Worm (Caenorhabditis elegans) whole organism, early embryonic: Measurements from ENCODE around the gene Y68A4B.3.

Source experiments
- B0310.2 ChIP-seq: sonication (generic microtip); optimal IDR thresholded peaks from 2 replicates; lab custom pipeline; 2016; ENCODE audit warnings: mild to moderate bottlenecking, missing genetic modification characterization, missing compliant biosample characterization
- F13C5.2 ChIP-seq: sonication (generic microtip); optimal IDR thresholded peaks from 2 replicates; lab custom pipeline; 2017; ENCODE audit warnings: mild to moderate bottlenecking, missing genetic modification characterization, inconsistent platforms, missing compliant biosample characterization
- aly-1 ChIP-seq: sonication (generic microtip); optimal IDR thresholded peaks from 2 replicates; lab custom pipeline; 2016; ENCODE audit warnings: missing genetic modification characterization, missing compliant biosample characterization
- ama-1 ChIP-seq: fragments of 150-350 bp; optimal IDR thresholded peaks from 2 replicates; lab custom pipeline; 2014
- ceh-13 ChIP-seq: fragments of 200-800 bp; sonication (Bioruptor generic); optimal IDR thresholded peaks from 2 replicates; lab custom pipeline; 2018; ENCODE audit warnings: mild to moderate bottlenecking, missing genetic modification characterization, missing compliant biosample characterization
- ceh-36 ChIP-seq: sonication (generic microtip); optimal IDR thresholded peaks from 2 replicates; lab custom pipeline; 2016; ENCODE audit warnings: missing genetic modification characterization, inconsistent platforms, missing compliant biosample characterization
- ets-7 ChIP-seq: sonication (generic microtip); optimal IDR thresholded peaks from 2 replicates; lab custom pipeline; 2016; ENCODE audit warnings: missing genotype, missing genetic modification characterization, missing compliant biosample characterization
- flt-1 ChIP-seq: fragments of 200-800 bp; sonication (Bioruptor generic); IDR thresholded peaks from 2 replicates; pipeline ENCODE4 v1.3.6; 2022; ENCODE audit warnings: missing genetic modification characterization, missing compliant biosample characterization
- hmbx-1 ChIP-seq: sonication (generic microtip); optimal IDR thresholded peaks from 2 replicates; lab custom pipeline; 2016; ENCODE audit warnings: mild to moderate bottlenecking, missing genetic modification characterization, missing compliant biosample characterization
- hmg-4 ChIP-seq: fragments of 200-800 bp; sonication (Bioruptor generic); optimal IDR thresholded peaks from 2 replicates; lab custom pipeline; 2018; ENCODE audit warnings: mild to moderate bottlenecking, missing genetic modification characterization, missing compliant biosample characterization
- hnd-1 ChIP-seq: sonication (generic microtip); optimal IDR thresholded peaks from 2 replicates; lab custom pipeline; 2016; ENCODE audit warnings: missing genetic modification characterization, missing compliant biosample characterization
- pes-1 ChIP-seq: fragments of 200-800 bp; sonication (Bioruptor generic); IDR thresholded peaks from 2 replicates; pipeline ENCODE4 v1.3.6; 2022; ENCODE audit warnings: missing genetic modification reagents, missing genetic modification characterization, missing compliant biosample characterization
- scrt-1 ChIP-seq: fragments of 200-800 bp; sonication (Bioruptor generic); IDR thresholded peaks from 2 replicates; pipeline ENCODE4 v1.3.6; 2022; ENCODE audit warnings: missing genetic modification characterization, missing compliant biosample characterization
- sea-1 ChIP-seq: fragments of 200-800 bp; sonication (Bioruptor generic); conservative IDR thresholded peaks from 2 replicates; pipeline ENCODE4 v1.3.6; 2022; ENCODE audit warnings: missing genetic modification characterization, missing compliant biosample characterization
- tbx-11 ChIP-seq: fragments of 200-800 bp; sonication (Bioruptor generic); IDR thresholded peaks from 2 replicates; pipeline ENCODE4 v1.3.6; 2022; ENCODE audit warnings: missing genetic modification characterization, missing compliant biosample characterization
- tbx-37 ChIP-seq: fragments of 200-800 bp; sonication (Bioruptor generic); conservative IDR thresholded peaks from 2 replicates; pipeline ENCODE4 v1.3.6; 2022; ENCODE audit warnings: missing genetic modification reagents, missing genetic modification characterization, missing compliant biosample characterization
- tra-4 ChIP-seq: sonication (generic microtip); optimal IDR thresholded peaks from 2 replicates; lab custom pipeline; 2017; ENCODE audit warnings: missing genetic modification characterization, missing compliant biosample characterization

Gene Y68A4B.3

ce11 chrV:17243016-17243415 is 564 bp upstream of the Y68A4B.3 start:
- TF ChIP-seq sea-1 (GFP tag; lab: Robert Waterston, UW) (no peak), ceh-13 (GFP tag; lab: Kevin White, UChicago) (no peak), B0310.2 (no peak), pes-1 (GFP tag; lab: Robert Waterston, UW) (no peak), ets-7 (tag; lab: Kevin White, UChicago) (no peak), aly-1 (tag; lab: Kevin White, UChicago) (no peak), hmbx-1 (no peak), tbx-37 (no peak), tra-4 (tag; lab: Kevin White, UChicago) (no peak), flt-1 (GFP tag; lab: Robert Waterston, UW) (no peak), tbx-11 (GFP tag; lab: Robert Waterston, UW) (no peak), hnd-1 (tag; lab: Kevin White, UChicago) (no peak)

DNA sequence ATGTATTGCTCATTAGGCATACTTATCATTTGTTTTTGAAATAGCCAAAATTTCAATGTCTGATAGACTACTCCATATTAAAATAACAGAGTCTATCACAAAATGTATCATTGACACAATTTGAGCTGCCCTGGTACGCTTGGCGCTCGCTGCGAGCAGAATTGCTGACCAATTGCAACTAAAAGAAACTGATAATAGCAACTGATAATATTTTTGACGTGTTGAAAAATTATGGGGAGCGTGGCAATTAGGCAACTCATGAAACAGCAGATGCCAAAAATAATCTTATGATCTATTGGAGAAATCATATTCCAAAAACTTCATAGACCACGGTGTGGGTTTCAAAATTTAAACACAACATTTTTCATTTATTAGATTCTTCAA is 1.2 kb downstream of the Y68A4B.3 start:
- TF ChIP-seq aly-1 (tag; lab: Kevin White, UChicago), result no peak
- TF ChIP-seq scrt-1 (GFP tag; lab: Robert Waterston, UW), result no peak
- TF ChIP-seq flt-1 (GFP tag; lab: Robert Waterston, UW), result no peak
- no peak for TF ChIP-seq ets-7 (tag; lab: Kevin White, UChicago)
- TF ChIP-seq B0310.2, result no peak
- TF ChIP-seq pes-1 (GFP tag; lab: Robert Waterston, UW), result no peak

DNA sequence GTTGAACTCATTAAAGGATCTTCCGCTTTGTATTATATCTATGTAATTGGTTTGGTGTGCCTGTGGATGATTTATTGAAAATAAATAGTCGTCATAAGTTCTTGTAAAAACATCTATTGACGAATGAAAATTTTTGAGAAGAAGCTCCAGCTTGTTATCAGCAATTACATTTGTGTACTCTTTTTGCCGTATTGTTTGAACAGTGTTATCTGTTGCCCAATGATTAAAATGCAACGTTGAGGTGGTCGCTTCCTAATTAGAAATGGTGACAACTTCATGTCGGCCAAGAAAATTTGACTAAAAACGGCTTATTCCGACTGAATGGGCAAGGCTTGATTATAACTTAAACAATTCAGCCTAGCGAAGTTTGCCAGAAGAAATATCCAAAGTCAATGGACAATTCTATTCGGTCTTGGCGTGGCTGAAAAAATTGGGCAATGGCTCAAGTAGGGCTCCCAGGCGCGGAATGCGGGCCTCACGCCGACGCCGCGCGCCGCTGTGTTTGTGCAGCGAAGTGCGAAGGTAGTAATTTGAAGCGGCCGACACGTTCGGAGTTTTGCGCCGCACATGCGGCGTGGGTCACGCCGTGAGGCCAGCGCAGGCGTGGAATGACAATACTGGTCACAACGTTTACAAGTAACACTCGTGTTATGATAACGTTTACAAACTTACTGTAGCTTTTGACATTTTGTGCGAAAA is 1.7 kb downstream of the Y68A4B.3 start:
- TF ChIP-seq B0310.2 (no peak), tbx-11 (GFP tag; lab: Robert Waterston, UW) (no peak), ets-7 (tag; lab: Kevin White, UChicago) (no peak), pes-1 (GFP tag; lab: Robert Waterston, UW) (no peak), scrt-1 (GFP tag; lab: Robert Waterston, UW) (no peak), hnd-1 (tag; lab: Kevin White, UChicago) (no peak), hmbx-1 (no peak), F13C5.2 (tag; lab: Kevin White, UChicago) (no peak), tra-4 (tag; lab: Kevin White, UChicago) (no peak)

ce11 chrV:17238799-17239198 is 3.7 kb downstream of the Y68A4B.3 start, which contains the start of gene T19C9.8:
T19C9.8 (plus strand) TSS chrV:17239097.
- no peak for TF ChIP-seq ets-7 (tag; lab: Kevin White, UChicago)
- no peak for TF ChIP-seq tra-4 (tag; lab: Kevin White, UChicago)
- TF ChIP-seq hmg-4, result no peak
- TF ChIP-seq aly-1 (tag; lab: Kevin White, UChicago), result no peak
- no peak for TF ChIP-seq flt-1 (GFP tag; lab: Robert Waterston, UW)
- TF ChIP-seq B0310.2, result no peak
- no peak for TF ChIP-seq scrt-1 (GFP tag; lab: Robert Waterston, UW)
- TF ChIP-seq tbx-37, result no peak
- TF ChIP-seq hmbx-1, result no peak
- no peak for TF ChIP-seq pes-1 (GFP tag; lab: Robert Waterston, UW)
- no peak for TF ChIP-seq sea-1 (GFP tag; lab: Robert Waterston, UW)

DNA sequence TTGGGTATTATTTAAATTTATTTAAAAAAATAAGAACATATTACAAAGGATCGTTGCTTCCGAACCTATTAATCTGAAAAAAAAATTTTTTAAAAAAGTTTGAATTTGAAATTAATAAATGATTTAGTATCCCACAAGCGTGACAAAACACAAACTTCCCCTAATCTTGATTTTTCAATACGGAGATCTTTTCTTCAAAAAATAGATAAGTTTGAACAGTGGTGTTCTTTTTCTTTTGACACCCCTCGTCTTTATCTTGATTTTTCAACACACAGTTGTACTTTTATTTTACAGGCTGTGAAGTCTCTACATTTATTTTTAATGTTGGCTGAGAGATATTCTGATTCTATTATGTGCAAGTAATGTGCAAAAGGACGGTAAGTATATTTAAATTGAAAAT is 6.1 kb downstream of the Y68A4B.3 start, which contains the start of gene T19C9.10:
TSS of gene T19C9.10 (plus strand) at position 248 of the 400 bp plus-strand sequence.
- TF ChIP-seq pes-1 (GFP tag; lab: Robert Waterston, UW), result no peak
- TF ChIP-seq aly-1 (tag; lab: Kevin White, UChicago), result no peak
- TF ChIP-seq B0310.2, result no peak
- no peak for TF ChIP-seq hmbx-1
- no peak for TF ChIP-seq ets-7 (tag; lab: Kevin White, UChicago)
- TF ChIP-seq sea-1 (GFP tag; lab: Robert Waterston, UW), result no peak
- no peak for TF ChIP-seq tra-4 (tag; lab: Kevin White, UChicago)
- TF ChIP-seq ama-1, result no peak
- no peak for TF ChIP-seq hnd-1 (tag; lab: Kevin White, UChicago)
- TF ChIP-seq F13C5.2 (tag; lab: Kevin White, UChicago), result no peak
- no peak for TF ChIP-seq tbx-11 (GFP tag; lab: Robert Waterston, UW)
- no peak for TF ChIP-seq hmg-4
- no peak for TF ChIP-seq ceh-13 (GFP tag; lab: Kevin White, UChicago)
- no peak for TF ChIP-seq tbx-37
- no peak for TF ChIP-seq flt-1 (GFP tag; lab: Robert Waterston, UW)
- no peak for TF ChIP-seq scrt-1 (GFP tag; lab: Robert Waterston, UW)
- no peak for TF ChIP-seq ceh-36 (tag; lab: Kevin White, UChicago)

- TF ChIP-seq pes-1 (GFP tag; lab: Robert Waterston, UW) (no peak), aly-1 (tag; lab: Kevin White, UChicago) (no peak), ama-1 (no peak), tbx-11 (GFP tag; lab: Robert Waterston, UW) (no peak), sea-1 (GFP tag; lab: Robert Waterston, UW) (no peak), hmg-4 (no peak), tra-4 (tag; lab: Kevin White, UChicago) (no peak), tbx-37 (no peak), ceh-36 (tag; lab: Kevin White, UChicago) (no peak)
Observed at ce11 chrV:17232403-17232802, 10.0 kb downstream of the Y68A4B.3 start.

- TF ChIP-seq hmbx-1 (no peak), tra-4 (tag; lab: Kevin White, UChicago) (no peak), ceh-13 (GFP tag; lab: Kevin White, UChicago) (no peak), tbx-11 (GFP tag; lab: Robert Waterston, UW) (no peak), sea-1 (GFP tag; lab: Robert Waterston, UW) (no peak), B0310.2 (no peak), flt-1 (GFP tag; lab: Robert Waterston, UW) (no peak), pes-1 (GFP tag; lab: Robert Waterston, UW) (no peak), F13C5.2 (tag; lab: Kevin White, UChicago) (no peak), scrt-1 (GFP tag; lab: Robert Waterston, UW) (no peak), ceh-36 (tag; lab: Kevin White, UChicago) (no peak), aly-1 (tag; lab: Kevin White, UChicago) (no peak), tbx-37 (no peak), hmg-4 (no peak), ama-1 (no peak), ets-7 (tag; lab: Kevin White, UChicago) (no peak)
Observed at ce11 chrV:17226119-17226518, 16.3 kb downstream of the Y68A4B.3 start, which contains the start of gene srh-112. srh-112 (minus strand) TSS chrV:17226219.
